Worm (Caenorhabditis elegans) whole organism, young adult: ENCODE data around the gene spp-27.
A peak's percentile ranks its signal among the peaks of the same experiment; 100 is the strongest.

Experiments
- B0035.1 ChIP-seq: sonication (generic microtip); optimal IDR thresholded peaks from 2 replicates; lab custom pipeline; 2016; ENCODE audit warnings: missing genetic modification characterization, mild to moderate bottlenecking, missing compliant biosample characterization, missing genotype, missing genetic modification reagents
- F10E7.11 ChIP-seq: sonication (generic microtip); optimal IDR thresholded peaks from 2 replicates; lab custom pipeline; 2017; ENCODE audit warnings: mild to moderate bottlenecking, missing genetic modification characterization, moderate library complexity, missing compliant biosample characterization
- F39B2.1 ChIP-seq: fragments of 200-800 bp; sonication (Bioruptor generic); IDR thresholded peaks from 2 replicates; pipeline ENCODE4 v1.3.6; 2022; ENCODE audit warnings: missing genetic modification reagents, missing genetic modification characterization, missing compliant biosample characterization
- F49E8.2 ChIP-seq: sonication (generic microtip); optimal IDR thresholded peaks from 3 replicates; lab custom pipeline; 2017; ENCODE audit warnings: missing genetic modification characterization, mild to moderate bottlenecking, missing compliant biosample characterization, antibody characterized with exemption, moderate library complexity; ENCODE audit not compliant: insufficient read depth
- F52B5.7 ChIP-seq: sonication (generic microtip); optimal IDR thresholded peaks from 2 replicates; lab custom pipeline; 2016; ENCODE audit warnings: mild to moderate bottlenecking, missing genetic modification characterization, missing compliant biosample characterization
- F57A8.1 ChIP-seq: fragments of 200-800 bp; sonication (Bioruptor generic); optimal IDR thresholded peaks from 2 replicates; lab custom pipeline; 2018; ENCODE audit warnings: mild to moderate bottlenecking, missing genetic modification characterization, moderate library complexity, missing compliant biosample characterization
- F57C9.4 ChIP-seq: sonication (generic microtip); optimal IDR thresholded peaks from 2 replicates; lab custom pipeline; 2017; ENCODE audit warnings: mild to moderate bottlenecking, missing genetic modification characterization, missing compliant biosample characterization
- T26A5.8 ChIP-seq: sonication (generic microtip); optimal IDR thresholded peaks from 2 replicates; lab custom pipeline; 2016; ENCODE audit warnings: missing genetic modification characterization, missing compliant biosample characterization
- Y79H2A.3 ChIP-seq: fragments of 200-800 bp; sonication (Bioruptor generic); conservative IDR thresholded peaks from 2 replicates; pipeline ENCODE4 v1.3.6; 2022; ENCODE audit warnings: missing genetic modification reagents, missing genetic modification characterization, missing compliant biosample characterization
- Y95B8A.8 ChIP-seq: fragments of 200-800 bp; sonication (Bioruptor generic); IDR thresholded peaks from 2 replicates; pipeline ENCODE4 v1.3.6; 2022; ENCODE audit warnings: missing genetic modification reagents, missing genetic modification characterization, missing compliant biosample characterization
- akir-1 ChIP-seq: fragments of 200-800 bp; sonication (Bioruptor generic); optimal IDR thresholded peaks from 2 replicates; lab custom pipeline; 2018; ENCODE audit warnings: mild to moderate bottlenecking, missing genetic modification characterization, moderate library complexity, missing compliant biosample characterization
- aptf-2 ChIP-seq: fragments of 200-800 bp; sonication (Bioruptor generic); conservative IDR thresholded peaks from 2 replicates; pipeline ENCODE4 v1.3.6; 2022; ENCODE audit warnings: missing genetic modification reagents, missing genetic modification characterization, missing compliant biosample characterization
- aptf-3 ChIP-seq: fragments of 200-800 bp; sonication (Bioruptor generic); IDR thresholded peaks from 2 replicates; pipeline ENCODE4 v1.3.6; 2022; ENCODE audit warnings: missing genetic modification characterization, missing compliant biosample characterization
- athp-1 ChIP-seq: sonication (generic microtip); optimal IDR thresholded peaks from 2 replicates; lab custom pipeline; 2017; ENCODE audit warnings: mild to moderate bottlenecking, missing genetic modification characterization, missing compliant biosample characterization
- attf-5 ChIP-seq: fragments of 200-800 bp; sonication (Bioruptor generic); optimal IDR thresholded peaks from 2 replicates; lab custom pipeline; 2018; ENCODE audit warnings: mild to moderate bottlenecking, missing genetic modification characterization, missing compliant biosample characterization
- ceh-79 ChIP-seq: sonication (generic microtip); optimal IDR thresholded peaks from 2 replicates; lab custom pipeline; 2017; ENCODE audit warnings: mild to moderate bottlenecking, missing genetic modification characterization, missing compliant biosample characterization
- chd-7 ChIP-seq: sonication (generic microtip); optimal IDR thresholded peaks from 2 replicates; lab custom pipeline; 2016; ENCODE audit warnings: mild to moderate bottlenecking, missing genetic modification characterization, moderate library complexity, missing compliant biosample characterization
- die-1 ChIP-seq: sonication (generic microtip); optimal IDR thresholded peaks from 2 replicates; lab custom pipeline; 2016; ENCODE audit warnings: missing genotype, mild to moderate bottlenecking, missing genetic modification characterization, missing compliant biosample characterization
- egl-44 ChIP-seq: fragments of 200-800 bp; sonication (Bioruptor generic); IDR thresholded peaks from 2 replicates; pipeline ENCODE4 v1.3.6; 2022; ENCODE audit warnings: missing genetic modification reagents, missing genetic modification characterization, missing compliant biosample characterization
- egrh-3 ChIP-seq: fragments of 200-800 bp; sonication (Bioruptor generic); IDR thresholded peaks from 2 replicates; pipeline ENCODE4 v1.3.6; 2022; ENCODE audit warnings: missing genetic modification reagents, missing genetic modification characterization, missing compliant biosample characterization
- ekl-4 ChIP-seq: fragments of 200-800 bp; sonication (Bioruptor generic); IDR thresholded peaks from 2 replicates; pipeline ENCODE4 v1.3.6; 2022; ENCODE audit warnings: missing genetic modification reagents, missing genetic modification characterization, missing compliant biosample characterization
- ets-4 ChIP-seq: fragments of 200-800 bp; sonication (Bioruptor generic); optimal IDR thresholded peaks from 2 replicates; lab custom pipeline; 2018; ENCODE audit warnings: mild to moderate bottlenecking, missing genetic modification characterization, missing compliant biosample characterization
- fkh-3 ChIP-seq: sonication (generic microtip); optimal IDR thresholded peaks from 2 replicates; lab custom pipeline; 2016; ENCODE audit warnings: mild to moderate bottlenecking, missing genetic modification characterization, missing compliant biosample characterization
- gei-17 ChIP-seq: fragments of 200-800 bp; sonication (Bioruptor generic); optimal IDR thresholded peaks from 2 replicates; lab custom pipeline; 2018; ENCODE audit warnings: mild to moderate bottlenecking, missing genetic modification characterization, missing compliant biosample characterization
- hmg-1.2 ChIP-seq: fragments of 200-800 bp; sonication (Bioruptor generic); IDR thresholded peaks from 2 replicates; pipeline ENCODE4 v1.3.6; 2022; ENCODE audit warnings: missing genetic modification reagents, missing genetic modification characterization, missing compliant biosample characterization
- hrde-1 ChIP-seq: sonication (generic microtip); optimal IDR thresholded peaks from 2 replicates; lab custom pipeline; 2016; ENCODE audit warnings: missing genetic modification characterization, mild to moderate bottlenecking, missing compliant biosample characterization, moderate library complexity, missing genotype, missing genetic modification reagents, borderline replicate concordance
- lin-26 ChIP-seq: fragments of 200-800 bp; sonication (Bioruptor generic); IDR thresholded peaks from 2 replicates; pipeline ENCODE4 v1.3.6; 2022; ENCODE audit warnings: missing genetic modification reagents, missing genetic modification characterization, missing compliant biosample characterization
- lin-35 ChIP-seq, 3 experiments: fragments of 150-350 bp in 2 of 3; sonication (generic microtip) in 1 of 3; optimal IDR thresholded peaks; 2 replicates each; lab custom pipeline; 2014 to 2018; ENCODE audit warnings: missing biosample characterization in 3 of 3, missing genetic modification characterization in 3 of 3, missing genetic modification reagents in 3 of 3
- lin-54 ChIP-seq: fragments of 200-800 bp; sonication (Bioruptor generic); optimal IDR thresholded peaks from 2 replicates; lab custom pipeline; 2018; ENCODE audit warnings: mild to moderate bottlenecking, missing genetic modification characterization, missing compliant biosample characterization
- madf-3 ChIP-seq: fragments of 200-800 bp; sonication (Bioruptor generic); IDR thresholded peaks from 2 replicates; pipeline ENCODE4 v1.3.6; 2022; ENCODE audit warnings: missing genetic modification reagents, missing genetic modification characterization, missing compliant biosample characterization
- madf-6 ChIP-seq: fragments of 200-800 bp; sonication (Bioruptor generic); IDR thresholded peaks from 2 replicates; pipeline ENCODE4 v1.3.6; 2022; ENCODE audit warnings: missing genetic modification reagents, missing genetic modification characterization, missing compliant biosample characterization
- mel-28 ChIP-seq: sonication (generic microtip); optimal IDR thresholded peaks from 2 replicates; lab custom pipeline; 2016; ENCODE audit warnings: borderline replicate concordance, mild to moderate bottlenecking, missing genetic modification characterization, missing compliant biosample characterization
- mxl-1 ChIP-seq: sonication (generic microtip); optimal IDR thresholded peaks from 2 replicates; lab custom pipeline; 2016; ENCODE audit warnings: missing genetic modification characterization, missing compliant biosample characterization
- nhr-27 ChIP-seq: fragments of 200-800 bp; sonication (Bioruptor generic); optimal IDR thresholded peaks from 2 replicates; lab custom pipeline; 2018; ENCODE audit warnings: mild to moderate bottlenecking, missing genetic modification characterization, moderate library complexity, missing compliant biosample characterization
- nhr-80 ChIP-seq: sonication (generic microtip); optimal IDR thresholded peaks from 2 replicates; lab custom pipeline; 2016; ENCODE audit warnings: missing genetic modification characterization, missing compliant biosample characterization
- pbrm-1 ChIP-seq: fragments of 200-800 bp; sonication (Bioruptor generic); IDR thresholded peaks from 2 replicates; pipeline ENCODE4 v1.3.6; 2022; ENCODE audit warnings: missing genetic modification reagents, missing genetic modification characterization, missing compliant biosample characterization
- pha-4 ChIP-seq: fragments of 150-350 bp; sonication (generic microtip); optimal IDR thresholded peaks from 2 replicates; lab custom pipeline; 2014; ENCODE audit warnings: missing biosample characterization, missing genetic modification reagents, missing genetic modification characterization
- rec-8 ChIP-seq, 2 experiments: sonication (generic microtip); optimal IDR thresholded peaks; 2 replicates each; lab custom pipeline; 2016; ENCODE audit warnings: mild to moderate bottlenecking in 2 of 2, missing genetic modification characterization in 2 of 2, missing genetic modification reagents in 2 of 2, missing genotype in 2 of 2, missing biosample characterization in 1 of 2, missing compliant biosample characterization in 1 of 2, moderate library complexity in 1 of 2
- snpc-1.1 ChIP-seq: sonication (generic microtip); optimal IDR thresholded peaks from 2 replicates; lab custom pipeline; 2017; ENCODE audit warnings: missing genetic modification characterization, mild to moderate bottlenecking, missing compliant biosample characterization, antibody characterized with exemption, moderate library complexity, missing genotype, missing genetic modification reagents; ENCODE audit not compliant: insufficient read depth
- snpc-4 ChIP-seq, 5 experiments: fragments of 150-350 bp in 1 of 5; sonication (generic microtip) in 4 of 5; optimal IDR thresholded peaks; 2 replicates each; lab custom pipeline; 2014 to 2018; ENCODE audit warnings: missing genetic modification characterization in 5 of 5, missing biosample characterization in 3 of 5, antibody characterized with exemption in 2 of 5, mild to moderate bottlenecking in 2 of 5, missing compliant biosample characterization in 2 of 5, missing genotype in 2 of 5, moderate library complexity in 2 of 5, missing genetic modification reagents in 1 of 5
- sptf-2 ChIP-seq: fragments of 200-800 bp; sonication (Bioruptor generic); optimal IDR thresholded peaks from 2 replicates; lab custom pipeline; 2018; ENCODE audit warnings: mild to moderate bottlenecking, missing genetic modification characterization, missing compliant biosample characterization
- unc-130 ChIP-seq: sonication (generic microtip); optimal IDR thresholded peaks from 2 replicates; lab custom pipeline; 2016; ENCODE audit warnings: missing genetic modification reagents, missing genetic modification characterization, missing compliant biosample characterization
- xnd-1 ChIP-seq: sonication (generic microtip); optimal IDR thresholded peaks from 2 replicates; lab custom pipeline; 2016; ENCODE audit warnings: missing genotype, missing genetic modification reagents, missing genetic modification characterization, missing compliant biosample characterization
- ztf-25 ChIP-seq: fragments of 200-800 bp; sonication (Bioruptor generic); IDR thresholded peaks from 2 replicates; pipeline ENCODE4 v1.3.6; 2022; ENCODE audit warnings: missing genetic modification reagents, missing genetic modification characterization, missing compliant biosample characterization
- ztf-26 ChIP-seq: sonication (generic microtip); optimal IDR thresholded peaks from 2 replicates; lab custom pipeline; 2017; ENCODE audit warnings: missing genetic modification characterization, missing compliant biosample characterization
- ztf-6 ChIP-seq: fragments of 200-800 bp; sonication (Bioruptor generic); IDR thresholded peaks from 2 replicates; pipeline ENCODE4 v1.3.6; 2022; ENCODE audit warnings: missing genetic modification reagents, missing genetic modification characterization, missing compliant biosample characterization

Gene spp-27

ce11 chrV:6557035-6557434, at the start of gene spp-27:
Gene spp-27 (minus strand): TSS chrV:6557135.
- TF ChIP-seq lin-26 (GFP tag; lab: Robert Waterston, UW) (no peak), F57A8.1 (GFP tag; lab: Kevin White, UChicago) (no peak), snpc-4 (GFP tag; optimal IDR thresholded peaks at IDR 0.05; lab: Kevin White, UChicago) (no peak), snpc-4 (tag; optimal IDR thresholded peaks at IDR 0.05; lab: Kevin White, UChicago) (no peak), rec-8 (tag; optimal IDR thresholded peaks at IDR 0.05; lab: Kevin White, UChicago) (no peak), pha-4 (tag; lab: Kevin White, UChicago) (no peak), ztf-26 (tag; lab: Kevin White, UChicago) (no peak), unc-130 (no peak), F57C9.4 (tag; lab: Kevin White, UChicago) (no peak), xnd-1 (tag; lab: Kevin White, UChicago) (no peak), B0035.1 (no peak), F10E7.11 (tag; lab: Kevin White, UChicago) (no peak)

ce11 chrV:6606197-6606596, 49.3 kb upstream of the spp-27 start:
- TF ChIP-seq ztf-6 (GFP tag; lab: Robert Waterston, UW) (no peak), aptf-2 (GFP tag; lab: Robert Waterston, UW) (no peak), F52B5.7 (tag; lab: Kevin White, UChicago) (no peak), snpc-1.1 (tag; lab: Kevin White, UChicago) (no peak), nhr-80 (tag; lab: Kevin White, UChicago) (peak; percentile 36), mxl-1 (no peak), F49E8.2 (tag; lab: Kevin White, UChicago) (no peak), hrde-1 (tag; lab: Kevin White, UChicago) (peak; percentile 37), F39B2.1 (0 out of 2 replicates have a peak, but pooled peaks have one; percentile 44), B0035.1 (no peak), attf-5 (GFP tag; lab: Kevin White, UChicago) (peak; percentile 51), akir-1 (GFP tag; lab: Kevin White, UChicago) (no peak), Y95B8A.8 (GFP tag; lab: Robert Waterston, UW) (no peak), hmg-1.2 (no peak), die-1 (tag; lab: Kevin White, UChicago) (no peak), madf-6 (GFP tag; lab: Robert Waterston, UW) (peak; percentile 29; the same call in 1 of the 2 replicates), chd-7 (no peak), lin-35 (GFP tag; optimal IDR thresholded peaks at IDR 0.05; lab: Kevin White, UChicago) (peak in 1 of 3 experiments; percentile 18), Y79H2A.3 (GFP tag; lab: Robert Waterston, UW) (no peak), pbrm-1 (GFP tag; lab: Robert Waterston, UW) (no peak), T26A5.8 (tag; lab: Kevin White, UChicago) (no peak), lin-26 (GFP tag; lab: Robert Waterston, UW) (no peak), nhr-27 (tag; lab: Kevin White, UChicago) (no peak), sptf-2 (GFP tag; lab: Kevin White, UChicago) (peak; percentile 10), fkh-3 (tag; lab: Kevin White, UChicago) (no peak), egrh-3 (no peak), athp-1 (tag; lab: Kevin White, UChicago) (no peak), gei-17 (GFP tag; lab: Kevin White, UChicago) (no peak), lin-54 (GFP tag; lab: Kevin White, UChicago) (no peak), snpc-4 (GFP tag; optimal IDR thresholded peaks at IDR 0.05; lab: Kevin White, UChicago) (no peak), snpc-4 (tag; optimal IDR thresholded peaks at IDR 0.05; lab: Kevin White, UChicago) (no peak), mel-28 (tag; lab: Kevin White, UChicago) (no peak), egl-44 (GFP tag; lab: Robert Waterston, UW) (no peak), ekl-4 (GFP tag; lab: Robert Waterston, UW) (no peak), madf-3 (GFP tag; lab: Robert Waterston, UW) (0 out of 2 replicates have a peak, but pooled peaks have one; percentile 45), ztf-25 (no peak), ets-4 (GFP tag; lab: Kevin White, UChicago) (no peak), aptf-3 (GFP tag; lab: Robert Waterston, UW) (no peak), ceh-79 (tag; lab: Kevin White, UChicago) (no peak), unc-130 (no peak)
